Fruit fly (Drosophila melanogaster) whole organism, prepupa: ENCODE results near the gene CG5214.

Experiments
- CG10669 ChIP-seq: fragments of 200-800 bp; sonication (Bioruptor generic); optimal IDR thresholded peaks from 3 replicates; lab custom pipeline; 2018; ENCODE audit warnings: missing biosample characterization, mild to moderate bottlenecking, missing genetic modification characterization, moderate library complexity
- CG16779 ChIP-seq: fragments of 200-800 bp; sonication (Bioruptor generic); optimal IDR thresholded peaks from 3 replicates; lab custom pipeline; 2017; ENCODE audit warnings: missing biosample characterization, mild to moderate bottlenecking, missing genetic modification characterization
- CG6854 ChIP-seq: fragments of 200-800 bp; sonication (Bioruptor generic); optimal IDR thresholded peaks from 2 replicates; lab custom pipeline; 2017; ENCODE audit warnings: missing biosample characterization, mild to moderate bottlenecking, missing genetic modification characterization
- CG8319 ChIP-seq: fragments of 200-800 bp; sonication (Bioruptor generic); optimal IDR thresholded peaks from 3 replicates; lab custom pipeline; 2016; ENCODE audit warnings: missing biosample characterization, missing genetic modification characterization
- Gug ChIP-seq: fragments of 200-800 bp; sonication (Bioruptor generic); IDR thresholded peaks from 2 replicates; pipeline ENCODE4 v1.3.6; 2022; ENCODE audit warnings: missing biosample characterization, missing genetic modification characterization
- Sox102F ChIP-seq: fragments of 200-800 bp; sonication (Bioruptor generic); optimal IDR thresholded peaks from 2 replicates; lab custom pipeline; 2016; ENCODE audit warnings: missing biosample characterization, mild to moderate bottlenecking, missing genetic modification characterization
- Sox14 ChIP-seq: fragments of 200-800 bp; sonication (Bioruptor generic); optimal IDR thresholded peaks from 3 replicates; lab custom pipeline; 2016; ENCODE audit warnings: missing biosample characterization, missing genetic modification characterization
- net ChIP-seq: fragments of 200-800 bp; sonication (Bioruptor generic); optimal IDR thresholded peaks from 3 replicates; lab custom pipeline; 2016; ENCODE audit warnings: missing biosample characterization, missing genetic modification characterization
- spab ChIP-seq: fragments of 200-800 bp; sonication (Bioruptor generic); optimal IDR thresholded peaks from 2 replicates; lab custom pipeline; 2017; ENCODE audit warnings: missing biosample characterization, mild to moderate bottlenecking, missing genetic modification characterization, missing genetic modification reagents

DNA sequence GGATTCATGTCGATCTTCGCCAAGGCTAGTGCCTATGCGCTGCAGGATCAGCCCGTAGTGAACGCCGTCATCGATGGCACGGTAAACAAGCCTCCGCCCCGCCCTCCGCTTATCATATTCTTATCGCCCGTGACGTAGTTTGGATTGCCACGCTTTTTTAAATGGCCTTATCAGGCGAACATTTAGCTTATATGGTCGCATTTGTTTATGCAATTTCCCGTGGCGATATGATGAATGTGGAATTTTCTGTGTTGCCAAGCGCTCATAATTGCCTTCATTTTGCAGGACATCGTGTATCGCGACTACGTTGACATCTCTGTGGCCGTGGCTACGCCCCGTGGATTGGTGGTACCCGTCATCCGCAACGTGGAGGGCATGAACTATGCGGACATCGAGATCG is 1.7 kb downstream of the CG5214 start:
- no peak for TF ChIP-seq CG6854 (GFP tag; lab: Kevin White, UChicago)
- TF ChIP-seq CG10669 (GFP tag; lab: Kevin White, UChicago) = no peak
- TF ChIP-seq Gug (GFP tag; lab: Robert Waterston, UW) = no peak
- no peak for TF ChIP-seq Sox102F (GFP tag; lab: Kevin White, UChicago)
- no peak for TF ChIP-seq Sox14 (GFP tag; lab: Kevin White, UChicago)
- no peak for TF ChIP-seq spab
- no peak for TF ChIP-seq CG16779 (tag; lab: Kevin White, UChicago)
- no peak for TF ChIP-seq CG8319 (GFP tag; lab: Kevin White, UChicago)
- no peak for TF ChIP-seq net (GFP tag; lab: Kevin White, UChicago)
